Worm (Caenorhabditis elegans) whole organism, mixed stage, embryonic: ENCODE measurements around the gene F35E12.2.

ENCODE experiments used
- elt-1 ChIP-seq: sonication (generic microtip); optimal IDR thresholded peaks from 2 replicates; lab custom pipeline; 2017; ENCODE audit warnings: missing genetic modification characterization, mild to moderate bottlenecking, missing compliant biosample characterization, antibody characterized with exemption, moderate library complexity, borderline replicate concordance; ENCODE audit not compliant: insufficient read depth
- flh-1 ChIP-seq: fragments of 200-800 bp; sonication (Bioruptor generic); optimal IDR thresholded peaks from 2 replicates; lab custom pipeline; 2018; ENCODE audit warnings: mild to moderate bottlenecking, missing genetic modification characterization, moderate library complexity, missing compliant biosample characterization
- lin-13 ChIP-seq: fragments of 150-350 bp; optimal IDR thresholded peaks from 2 replicates; lab custom pipeline; 2014; ENCODE audit warnings: missing biosample characterization, missing genetic modification characterization
- lsy-2 ChIP-seq: fragments of 150-350 bp; optimal IDR thresholded peaks from 2 replicates; lab custom pipeline; 2014; ENCODE audit warnings: missing biosample characterization, missing genetic modification characterization
- mab-5 ChIP-seq: fragments of 150-350 bp; optimal IDR thresholded peaks from 2 replicates; lab custom pipeline; 2014; ENCODE audit warnings: missing biosample characterization, missing genetic modification characterization
- nhr-237 ChIP-seq: fragments of 150-350 bp; optimal IDR thresholded peaks from 2 replicates; lab custom pipeline; 2014; ENCODE audit warnings: missing biosample characterization, missing genetic modification characterization
- nhr-76 ChIP-seq: sonication (generic microtip); optimal IDR thresholded peaks from 2 replicates; lab custom pipeline; 2017; ENCODE audit warnings: missing biosample characterization, missing genetic modification characterization
- pha-4 ChIP-seq: fragments of 150-350 bp; optimal IDR thresholded peaks from 2 replicates; lab custom pipeline; 2018; ENCODE audit warnings: missing biosample characterization, missing genetic modification reagents, missing genetic modification characterization
- snpc-4 ChIP-seq: fragments of 150-350 bp; optimal IDR thresholded peaks from 2 replicates; lab custom pipeline; 2014; ENCODE audit warnings: missing biosample characterization, missing genetic modification characterization
- unc-62 ChIP-seq: fragments of 150-350 bp; optimal IDR thresholded peaks from 2 replicates; lab custom pipeline; 2014; ENCODE audit warnings: missing biosample characterization, missing genetic modification reagents, missing genetic modification characterization
- ztf-11 ChIP-seq: fragments of 150-350 bp; optimal IDR thresholded peaks from 2 replicates; lab custom pipeline; 2014; ENCODE audit warnings: missing biosample characterization, missing genetic modification characterization

DNA sequence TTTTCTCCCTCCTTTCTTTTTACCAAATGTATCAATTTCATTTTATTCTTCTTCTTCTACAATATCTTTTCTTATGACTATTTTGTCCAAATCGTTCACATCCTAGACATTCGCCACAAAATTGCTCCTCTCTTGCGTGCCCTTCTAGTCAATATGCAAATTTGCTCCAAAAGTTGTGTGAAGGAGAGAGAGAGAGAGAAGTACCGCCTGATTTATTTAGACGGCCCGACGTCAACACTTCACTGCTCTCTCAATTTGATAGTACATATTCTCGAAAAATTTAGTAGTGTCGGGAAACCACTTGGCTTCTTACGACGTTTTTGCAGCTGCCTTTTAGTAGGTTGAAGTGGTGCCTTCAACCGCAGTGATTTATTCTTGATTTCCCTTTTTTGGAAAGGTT lies 38.2 kb downstream of the F35E12.2 start:
- TF ChIP-seq mab-5 (tag; lab: Kevin White, UChicago) (no peak), elt-1 (tag; lab: Kevin White, UChicago) (no peak), ztf-11 (no peak), nhr-76 (tag; lab: Kevin White, UChicago) (no peak), snpc-4 (tag; lab: Kevin White, UChicago) (no peak), lsy-2 (tag; lab: Kevin White, UChicago) (no peak), pha-4 (no peak), unc-62 (GFP tag; lab: Kevin White, UChicago) (no peak), flh-1 (no peak), lin-13 (no peak), nhr-237 (tag; lab: Kevin White, UChicago) (no peak)
